Fruit fly (Drosophila melanogaster): ENCODE data around the gene Spn38F.
A peak's percentile ranks its signal among the peaks of the same experiment; 100 is the strongest.

The Spn38F gene

dm6 chr2L:20807617-20808509, 29.9 kb downstream of the Spn38F start:
- TF ChIP-seq sage (GFP tag; optimal IDR thresholded peaks at IDR 0.05) = no peak
- peak; percentile 9 for TF ChIP-seq rgr (GFP tag; optimal IDR thresholded peaks at IDR 0.05)
- TF ChIP-seq h (GFP tag; optimal IDR thresholded peaks at IDR 0.05) = peak; percentile 21
- TF ChIP-seq OdsH (GFP tag; optimal IDR thresholded peaks at IDR 0.05) = peak; percentile 32
- peak; percentile 29 for TF ChIP-seq psq (GFP tag; optimal IDR thresholded peaks at IDR 0.05)
- TF ChIP-seq Sp1 (GFP tag; optimal IDR thresholded peaks at IDR 0.05) = peak; percentile 52
- TF ChIP-seq HLH106 (tag; optimal IDR thresholded peaks at IDR 0.05) = peak; percentile 46
- no peak for TF ChIP-seq woc (GFP tag; optimal IDR thresholded peaks at IDR 0.05)
- peak in 1 of 2 experiments; percentile 21 for TF ChIP-seq foxo (GFP tag; optimal IDR thresholded peaks at IDR 0.05)

- TF ChIP-seq Vsx2 (GFP tag; optimal IDR thresholded peaks at IDR 0.05; ENCODE audit: partially characterized antibody) (no peak), Dif (GFP tag; optimal IDR thresholded peaks at IDR 0.05; ENCODE audit: partially characterized antibody) (no peak), OdsH (GFP tag; optimal IDR thresholded peaks at IDR 0.05) (no peak), Dfd (GFP tag; optimal IDR thresholded peaks at IDR 0.05) (no peak), CG9705 (GFP tag; optimal IDR thresholded peaks at IDR 0.05) (no peak), N (GFP tag; optimal IDR thresholded peaks at IDR 0.05) (no peak), Hr83 (GFP tag; optimal IDR thresholded peaks at IDR 0.05; ENCODE audit: poor library complexity, severe bottlenecking) (no peak), dsf (GFP tag; optimal IDR thresholded peaks at IDR 0.05; ENCODE audit: borderline replicate concordance) (no peak), CrebA (GFP tag; optimal IDR thresholded peaks at IDR 0.05; ENCODE audit: borderline replicate concordance) (no peak), foxo (GFP tag; optimal IDR thresholded peaks at IDR 0.05) (no peak), ey (GFP tag; optimal IDR thresholded peaks at IDR 0.05) (no peak), Hr78 (GFP tag; optimal IDR thresholded peaks at IDR 0.05) (no peak)
Measured at dm6 chr2L:20806619-20807018, 31.2 kb downstream of the Spn38F start.

- TF ChIP-seq jim (GFP tag; optimal IDR thresholded peaks at IDR 0.05) (no peak), sage (GFP tag; optimal IDR thresholded peaks at IDR 0.05) (peak; percentile 21), N (GFP tag; optimal IDR thresholded peaks at IDR 0.05) (no peak), ey (GFP tag; optimal IDR thresholded peaks at IDR 0.05) (peak; percentile 55), foxo (GFP tag; optimal IDR thresholded peaks at IDR 0.05) (peak in 1 of 2 experiments; percentile 75), CG9705 (GFP tag; optimal IDR thresholded peaks at IDR 0.05) (no peak), Abd-B (GFP tag; optimal IDR thresholded peaks at IDR 0.05) (no peak), OdsH (GFP tag; optimal IDR thresholded peaks at IDR 0.05) (peak; percentile 77), Sp1 (GFP tag; optimal IDR thresholded peaks at IDR 0.05) (peak; percentile 15), pan (optimal IDR thresholded peaks at IDR 0.05) (no peak), Dif (GFP tag; optimal IDR thresholded peaks at IDR 0.05; ENCODE audit: partially characterized antibody) (no peak), Vsx2 (GFP tag; optimal IDR thresholded peaks at IDR 0.05; ENCODE audit: partially characterized antibody) (no peak), lola (GFP tag; optimal IDR thresholded peaks at IDR 0.05) (no peak), dsf (GFP tag; optimal IDR thresholded peaks at IDR 0.05; ENCODE audit: borderline replicate concordance) (no peak), h (GFP tag; optimal IDR thresholded peaks at IDR 0.05) (peak; percentile 82), brk (GFP tag; optimal IDR thresholded peaks at IDR 0.05) (peak; percentile 49), sv (GFP tag; optimal IDR thresholded peaks at IDR 0.05) (peak; percentile 94), Hr78 (GFP tag; optimal IDR thresholded peaks at IDR 0.05) (no peak), usp (GFP tag; optimal IDR thresholded peaks at IDR 0.05) (no peak), dl (GFP tag; optimal IDR thresholded peaks at IDR 0.05; ENCODE audit: insufficient read depth in 1 of 2, partially characterized antibody in 2 of 2) (no peak), fru (GFP tag; optimal IDR thresholded peaks at IDR 0.05) (peak; percentile 75), HLH106 (tag; optimal IDR thresholded peaks at IDR 0.05) (peak; percentile 61), Hr83 (GFP tag; optimal IDR thresholded peaks at IDR 0.05; ENCODE audit: poor library complexity, severe bottlenecking) (no peak), Dfd (GFP tag; optimal IDR thresholded peaks at IDR 0.05) (no peak), woc (GFP tag; optimal IDR thresholded peaks at IDR 0.05) (peak; percentile 21), Hnf4 (GFP tag; optimal IDR thresholded peaks at IDR 0.05) (peak; percentile 60), Jra (GFP tag; optimal IDR thresholded peaks at IDR 0.05) (no peak), GATAd (GFP tag; optimal IDR thresholded peaks at IDR 0.05) (no peak), Mio (GFP tag; optimal IDR thresholded peaks at IDR 0.05) (no peak), CG32264 (GFP tag; optimal IDR thresholded peaks at IDR 0.05) (no peak), tai (GFP tag; optimal IDR thresholded peaks at IDR 0.05) (no peak), Myc (optimal IDR thresholded peaks at IDR 0.05) (no peak), Rel (GFP tag; optimal IDR thresholded peaks at IDR 0.05) (peak; percentile 40), Rel (tag; optimal IDR thresholded peaks at IDR 0.05) (peak; percentile 6), psq (GFP tag; optimal IDR thresholded peaks at IDR 0.05) (peak; percentile 71), rgr (GFP tag; optimal IDR thresholded peaks at IDR 0.05) (peak; percentile 83), br (GFP tag; optimal IDR thresholded peaks at IDR 0.05) (peak; percentile 52), dmrt93B (GFP tag; optimal IDR thresholded peaks at IDR 0.05) (peak; percentile 41), CrebA (GFP tag; optimal IDR thresholded peaks at IDR 0.05; ENCODE audit: borderline replicate concordance) (no peak)
Measured at dm6 chr2L:20805624-20806339, 32.0 kb downstream of the Spn38F start.
